Fruit fly (Drosophila melanogaster) whole organism, embryonic: ENCODE measurements around the gene CG12016.

Experiments
- CG12219 ChIP-seq: fragments of 200-800 bp; sonication (Bioruptor generic); optimal IDR thresholded peaks from 3 replicates; lab custom pipeline; 2018; ENCODE audit warnings: missing biosample characterization, mild to moderate bottlenecking, missing genetic modification characterization
- CG12236 ChIP-seq: fragments of 200-800 bp; sonication (Bioruptor generic); optimal IDR thresholded peaks from 2 replicates; lab custom pipeline; 2016; ENCODE audit warnings: missing biosample characterization, missing genetic modification characterization
- CG12299 ChIP-seq: fragments of 200-800 bp; sonication (Bioruptor generic); optimal IDR thresholded peaks from 2 replicates; lab custom pipeline; 2018; ENCODE audit warnings: missing biosample characterization, mild to moderate bottlenecking, missing genetic modification characterization
- CG13287 ChIP-seq: fragments of 200-800 bp; sonication (Bioruptor generic); IDR thresholded peaks from 2 replicates; pipeline ENCODE4 v1.3.6; 2022; ENCODE audit warnings: missing biosample characterization, missing genetic modification characterization; ENCODE audit not compliant: partially characterized antibody
- CG14441 ChIP-seq: fragments of 200-800 bp; sonication (Bioruptor generic); IDR thresholded peaks from 2 replicates; pipeline ENCODE4 v1.3.6; 2022; ENCODE audit warnings: missing biosample characterization, missing genetic modification characterization
- CG15479 ChIP-seq: fragments of 200-800 bp; sonication (Bioruptor generic); optimal IDR thresholded peaks from 3 replicates; lab custom pipeline; 2019; ENCODE audit warnings: missing biosample characterization, mild to moderate bottlenecking, missing genetic modification characterization, moderate library complexity
- CG1603 ChIP-seq: fragments of 200-800 bp; sonication (Bioruptor generic); optimal IDR thresholded peaks from 2 replicates; lab custom pipeline; 2019; ENCODE audit warnings: missing biosample characterization, mild to moderate bottlenecking, missing genetic modification characterization, moderate library complexity
- CG17361 ChIP-seq: fragments of 200-800 bp; sonication (Bioruptor generic); IDR thresholded peaks from 3 replicates; pipeline ENCODE4 v1.3.6; 2022; ENCODE audit warnings: missing biosample characterization, missing genetic modification characterization
- CG17385 ChIP-seq: fragments of 200-800 bp; sonication (Bioruptor generic); optimal IDR thresholded peaks from 3 replicates; lab custom pipeline; 2018; ENCODE audit warnings: missing biosample characterization, mild to moderate bottlenecking, missing genetic modification characterization
- CG17912 ChIP-seq: fragments of 200-800 bp; sonication (Bioruptor generic); optimal IDR thresholded peaks from 2 replicates; lab custom pipeline; 2018; ENCODE audit warnings: missing biosample characterization, mild to moderate bottlenecking, missing genetic modification characterization
- CG2199 ChIP-seq: fragments of 200-800 bp; sonication (Bioruptor generic); IDR thresholded peaks from 3 replicates; pipeline ENCODE4 v1.3.6; 2022; ENCODE audit warnings: missing biosample characterization, missing genetic modification characterization
- CG3726 ChIP-seq: fragments of 200-800 bp; sonication (Bioruptor generic); IDR thresholded peaks from 3 replicates; pipeline ENCODE4, ENCODE4 v1.3.6; 2022; ENCODE audit warnings: missing biosample characterization, missing genetic modification characterization
- CG5245 ChIP-seq: fragments of 200-800 bp; sonication (Bioruptor generic); optimal IDR thresholded peaks from 3 replicates; lab custom pipeline; 2016; ENCODE audit warnings: missing biosample characterization, missing genetic modification characterization
- CG5953 ChIP-seq: fragments of 200-800 bp; sonication (Bioruptor generic); IDR thresholded peaks from 2 replicates; pipeline ENCODE4 v1.3.6; 2022; ENCODE audit warnings: missing biosample characterization, missing genetic modification characterization
- CG6175 ChIP-seq: fragments of 200-800 bp; sonication (Bioruptor generic); IDR thresholded peaks from 3 replicates; pipeline ENCODE4 v1.3.6; 2022; ENCODE audit warnings: missing biosample characterization, missing genetic modification characterization
- CG6654 ChIP-seq: fragments of 200-800 bp; sonication (Bioruptor generic); optimal IDR thresholded peaks from 2 replicates; lab custom pipeline; 2017; ENCODE audit warnings: missing biosample characterization, mild to moderate bottlenecking, missing genetic modification characterization
- CG6683 ChIP-seq: fragments of 200-800 bp; sonication (Bioruptor generic); optimal IDR thresholded peaks from 2 replicates; lab custom pipeline; 2017; ENCODE audit warnings: missing biosample characterization, mild to moderate bottlenecking, missing genetic modification characterization, missing genetic modification reagents
- CG7745 ChIP-seq: fragments of 200-800 bp; sonication (Bioruptor generic); optimal IDR thresholded peaks from 2 replicates; lab custom pipeline; 2018; ENCODE audit warnings: missing biosample characterization, mild to moderate bottlenecking, missing genetic modification characterization, moderate library complexity
- CG9932 ChIP-seq: fragments of 200-800 bp; sonication (Bioruptor generic); IDR thresholded peaks from 2 replicates; pipeline ENCODE4 v1.3.6; 2022; ENCODE audit warnings: missing biosample characterization, missing genetic modification characterization
- CHES-1-like ChIP-seq: fragments of 200-800 bp; sonication (Bioruptor generic); optimal IDR thresholded peaks from 2 replicates; lab custom pipeline; 2016; ENCODE audit warnings: missing biosample characterization, missing genetic modification characterization
- D19A ChIP-seq: fragments of 200-800 bp; optimal IDR thresholded peaks from 3 replicates; lab custom pipeline; 2019; ENCODE audit warnings: missing biosample characterization, mild to moderate bottlenecking, missing genetic modification characterization, moderate library complexity
- E2f1 ChIP-seq: fragments of 200-800 bp; sonication (Bioruptor generic); IDR thresholded peaks from 2 replicates; pipeline ENCODE4 v1.3.6; 2022; ENCODE audit warnings: missing biosample characterization, missing genetic modification characterization
- Elba2 ChIP-seq: fragments of 200-800 bp; sonication (Bioruptor generic); optimal IDR thresholded peaks from 3 replicates; lab custom pipeline; 2016; ENCODE audit warnings: missing biosample characterization, missing genetic modification characterization
- Ets65A ChIP-seq: fragments of 200-800 bp; sonication (Bioruptor generic); peaks from one replicate; lab custom pipeline; 2016; ENCODE audit warnings: missing biosample characterization, missing genetic modification characterization
- Fer1 ChIP-seq: fragments of 200-800 bp; sonication (Bioruptor generic); optimal IDR thresholded peaks from 2 replicates; lab custom pipeline; 2017; ENCODE audit warnings: missing biosample characterization, mild to moderate bottlenecking, missing genetic modification characterization
- Fer3 ChIP-seq: fragments of 200-800 bp; sonication (Bioruptor generic); optimal IDR thresholded peaks from 2 replicates; lab custom pipeline; 2018; ENCODE audit warnings: missing biosample characterization, mild to moderate bottlenecking, missing genetic modification characterization, moderate library complexity
- HmgD ChIP-seq: fragments of 200-800 bp; sonication (Bioruptor generic); optimal IDR thresholded peaks from 3 replicates; lab custom pipeline; 2016; ENCODE audit warnings: missing biosample characterization, missing genetic modification characterization
- Hmr ChIP-seq: fragments of 200-800 bp; sonication (Bioruptor generic); optimal IDR thresholded peaks from 3 replicates; lab custom pipeline; 2017; ENCODE audit warnings: mild to moderate bottlenecking, missing biosample characterization, missing genetic modification reagents, missing genetic modification characterization
- NFAT ChIP-seq: fragments of 200-800 bp; sonication (Bioruptor generic); IDR thresholded peaks from 2 replicates; pipeline ENCODE4 v1.3.6; 2022; ENCODE audit warnings: missing biosample characterization, missing genetic modification characterization
- Pdp1 ChIP-seq, 2 experiments: fragments of 200-800 bp; sonication (Bioruptor generic); optimal IDR thresholded peaks; 3 replicates each; lab custom pipeline; 2016; ENCODE audit warnings: missing biosample characterization in 2 of 2, missing genetic modification characterization in 2 of 2, mild to moderate bottlenecking in 1 of 2, moderate library complexity in 1 of 2
- Side ChIP-seq: fragments of 200-800 bp; sonication (Bioruptor generic); optimal IDR thresholded peaks from 2 replicates; lab custom pipeline; 2016; ENCODE audit warnings: missing biosample characterization, missing genetic modification characterization
- al ChIP-seq: fragments of 200-800 bp; sonication (Bioruptor generic); IDR thresholded peaks from 2 replicates; pipeline ENCODE4 v1.3.6; 2022; ENCODE audit warnings: missing biosample characterization, missing genetic modification characterization
- amos ChIP-seq: fragments of 200-800 bp; sonication (Bioruptor generic); IDR thresholded peaks from 2 replicates; pipeline ENCODE4 v1.3.6; 2022; ENCODE audit warnings: missing biosample characterization, missing genetic modification characterization; ENCODE audit not compliant: partially characterized antibody
- bab2 ChIP-seq: fragments of 200-800 bp; sonication (Bioruptor generic); optimal IDR thresholded peaks from 2 replicates; lab custom pipeline; 2016; ENCODE audit warnings: missing biosample characterization, missing genetic modification characterization
- btn ChIP-seq: fragments of 200-800 bp; sonication (Bioruptor generic); optimal IDR thresholded peaks from 2 replicates; lab custom pipeline; 2016; ENCODE audit warnings: missing biosample characterization, missing genetic modification characterization
- caup ChIP-seq: fragments of 200-800 bp; sonication (Bioruptor generic); optimal IDR thresholded peaks from 3 replicates; lab custom pipeline; 2017; ENCODE audit warnings: missing biosample characterization, mild to moderate bottlenecking, missing genetic modification characterization, moderate library complexity; ENCODE audit not compliant: severe bottlenecking
- chm ChIP-seq: fragments of 200-800 bp; sonication (Bioruptor generic); IDR thresholded peaks from 2 replicates; pipeline ENCODE4 v1.3.6; 2022; ENCODE audit warnings: missing biosample characterization, missing genetic modification characterization
- danr ChIP-seq: fragments of 200-800 bp; sonication (Bioruptor generic); IDR thresholded peaks from 2 replicates; pipeline ENCODE4 v1.3.6; 2022; ENCODE audit warnings: missing biosample characterization, missing genetic modification characterization
- en ChIP-seq: fragments of 200-800 bp; sonication (Bioruptor generic); optimal IDR thresholded peaks from 2 replicates; lab custom pipeline; 2016; ENCODE audit warnings: missing biosample characterization, missing genetic modification characterization
- gt ChIP-seq: fragments of 200-800 bp; sonication (Bioruptor generic); IDR thresholded peaks from 2 replicates; pipeline ENCODE4 v1.3.6; 2022; ENCODE audit warnings: missing biosample characterization, missing genetic modification characterization
- h ChIP-seq: fragments of >200 bp; optimal IDR thresholded peaks from 2 replicates; lab custom pipeline; 2017
- jumu ChIP-seq: fragments of 200-800 bp; sonication (Bioruptor generic); optimal IDR thresholded peaks from 3 replicates; lab custom pipeline; 2016; ENCODE audit warnings: missing biosample characterization, missing genetic modification characterization
- phol ChIP-seq: fragments of 200-800 bp; sonication (Bioruptor generic); optimal IDR thresholded peaks from 3 replicates; lab custom pipeline; 2018; ENCODE audit warnings: missing biosample characterization, mild to moderate bottlenecking, missing genetic modification characterization, moderate library complexity
- ranshi ChIP-seq: fragments of 200-800 bp; sonication (Bioruptor generic); IDR thresholded peaks from 2 replicates; pipeline ENCODE4 v1.3.6; 2022; ENCODE audit warnings: missing biosample characterization, missing genetic modification characterization
- salm ChIP-seq: fragments of 200-800 bp; sonication (Bioruptor generic); optimal IDR thresholded peaks from 2 replicates; lab custom pipeline; 2018; ENCODE audit warnings: missing biosample characterization, mild to moderate bottlenecking, missing genetic modification characterization
- sd ChIP-seq: fragments of 200-800 bp; sonication (Bioruptor generic); optimal IDR thresholded peaks from 3 replicates; lab custom pipeline; 2018; ENCODE audit warnings: missing biosample characterization, mild to moderate bottlenecking, missing genetic modification characterization, moderate library complexity
- sima ChIP-seq: fragments of 200-800 bp; sonication (Bioruptor generic); optimal IDR thresholded peaks from 2 replicates; lab custom pipeline; 2016; ENCODE audit warnings: missing biosample characterization, missing genetic modification characterization
- twi ChIP-seq: fragments of 200-800 bp; optimal IDR thresholded peaks from 2 replicates; lab custom pipeline; 2019; ENCODE audit warnings: missing biosample characterization, mild to moderate bottlenecking, missing genetic modification characterization, moderate library complexity
- unpg ChIP-seq: fragments of 200-800 bp; sonication (Bioruptor generic); optimal IDR thresholded peaks from 3 replicates; lab custom pipeline; 2018; ENCODE audit warnings: missing biosample characterization, mild to moderate bottlenecking, missing genetic modification characterization, moderate library complexity
- zen2 ChIP-seq: fragments of 200-800 bp; sonication (Bioruptor generic); IDR thresholded peaks from 3 replicates; pipeline ENCODE4 v1.3.6; 2022; ENCODE audit warnings: missing biosample characterization, missing genetic modification characterization; ENCODE audit not compliant: partially characterized antibody
- zfh1 ChIP-seq: fragments of 200-800 bp; sonication (Bioruptor generic); IDR thresholded peaks from 3 replicates; pipeline ENCODE4 v1.3.6; 2022; ENCODE audit warnings: missing biosample characterization, missing genetic modification characterization

The CG12016 gene

DNA sequence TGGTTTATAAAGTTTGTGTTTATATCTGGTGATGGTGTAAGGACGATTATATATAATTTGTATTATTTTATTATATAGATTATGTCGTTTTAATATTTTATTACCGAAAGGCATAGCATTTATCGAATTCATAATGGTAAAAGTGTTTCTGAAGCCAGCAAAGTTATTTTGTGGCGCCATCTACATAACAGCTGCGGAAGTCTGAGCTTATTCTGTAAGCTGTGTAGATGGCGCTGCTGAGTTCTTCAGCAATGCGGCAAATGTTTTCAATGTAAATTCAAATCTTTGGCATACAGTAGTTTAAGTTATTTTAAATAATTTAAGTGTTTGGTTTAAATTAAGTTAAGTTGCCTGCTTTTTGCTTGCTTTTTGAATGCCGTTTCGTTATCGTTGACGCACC lies 30.9 kb upstream of the CG12016 start (continued):
- no peak for TF ChIP-seq CG5953 (GFP tag; lab: Robert Waterston, UW)
- no peak for TF ChIP-seq CG6654 (GFP tag; lab: Kevin White, UChicago)
- TF ChIP-seq al (GFP tag; lab: Robert Waterston, UW) = no peak
- TF ChIP-seq Hmr = no peak
- peak; percentile 32 for TF ChIP-seq Fer3
- TF ChIP-seq ranshi (GFP tag; lab: Robert Waterston, UW) = no peak
- TF ChIP-seq CG2199 (GFP tag; lab: Robert Waterston, UW) = no peak; the same call in 2 of the 3 replicates
- no peak for TF ChIP-seq CG7745 (tag; lab: Kevin White, UChicago)
- no peak for TF ChIP-seq CG15479 (GFP tag; lab: Kevin White, UChicago)
- TF ChIP-seq Ets65A (GFP tag; lab: Kevin White, UChicago) = no peak
- TF ChIP-seq en (GFP tag; lab: Kevin White, UChicago) = no peak
- TF ChIP-seq CG12299 (tag; lab: Kevin White, UChicago) = no peak
- no peak for TF ChIP-seq twi (tag; lab: Kevin White, UChicago)
- no peak for TF ChIP-seq h
- peak; percentile 40; the same call in 1 of the 3 replicates for TF ChIP-seq CG17361 (GFP tag; lab: Robert Waterston, UW)
- TF ChIP-seq CG6175 = no peak
- TF ChIP-seq amos (GFP tag; lab: Robert Waterston, UW) = no peak; the same call in 1 of the 2 replicates
- TF ChIP-seq btn (GFP tag; lab: Kevin White, UChicago) = no peak
- no peak for TF ChIP-seq CG17912 (GFP tag; lab: Kevin White, UChicago)
- TF ChIP-seq zfh1 (GFP tag; lab: Robert Waterston, UW) = peak; percentile 38; the same call in 1 of the 3 replicates
- TF ChIP-seq sd = no peak
- TF ChIP-seq danr (GFP tag; lab: Robert Waterston, UW) = no peak
- TF ChIP-seq CG12236 (GFP tag; lab: Kevin White, UChicago) = no peak
- no peak for TF ChIP-seq E2f1 (GFP tag; lab: Robert Waterston, UW)
- no peak for TF ChIP-seq D19A (tag; lab: Kevin White, UChicago)
- TF ChIP-seq CHES-1-like (GFP tag; lab: Kevin White, UChicago) = no peak
- TF ChIP-seq salm (tag; lab: Kevin White, UChicago) = no peak
- no peak for TF ChIP-seq Side
- TF ChIP-seq gt (GFP tag; lab: Robert Waterston, UW) = no peak
- no peak for TF ChIP-seq CG6683 (GFP tag; lab: Kevin White, UChicago)
- no peak for TF ChIP-seq CG17385 (GFP tag; lab: Kevin White, UChicago)
- TF ChIP-seq jumu = no peak
- no peak for TF ChIP-seq sima (GFP tag; lab: Kevin White, UChicago)
- peak; percentile 84 for TF ChIP-seq NFAT
- TF ChIP-seq Elba2 (GFP tag; lab: Kevin White, UChicago) = no peak

DNA sequence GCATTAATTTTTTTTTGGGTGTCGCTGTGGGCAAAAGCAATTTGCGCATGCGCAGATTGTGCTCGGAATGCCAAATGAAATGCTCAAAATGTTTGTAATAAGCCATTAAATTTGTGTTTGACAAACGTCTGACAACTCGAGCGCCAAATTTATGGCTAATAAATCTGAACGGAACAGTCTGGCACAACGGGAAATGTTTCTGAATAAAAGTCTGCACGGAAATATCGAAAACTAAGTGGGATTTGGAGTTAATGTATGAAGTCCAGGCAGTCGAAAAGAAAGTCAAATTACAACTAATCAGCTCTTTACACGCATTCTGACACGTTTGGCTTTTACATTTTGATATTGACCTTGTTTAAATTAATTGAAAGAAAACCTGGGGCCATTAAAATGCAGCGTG lies 28.2 kb upstream of the CG12016 start, which contains the start of gene CG12009:
Gene CG12009 (plus strand): TSS at position 301 of the 400 bp plus-strand sequence.
- no peak for TF ChIP-seq zen2 (GFP tag; lab: Robert Waterston, UW)
- no peak for TF ChIP-seq CG13287 (GFP tag; lab: Robert Waterston, UW)
- TF ChIP-seq CG5245 (GFP tag; lab: Kevin White, UChicago) = no peak
- no peak for TF ChIP-seq CG14441 (GFP tag; lab: Robert Waterston, UW)
- no peak for TF ChIP-seq chm

DNA sequence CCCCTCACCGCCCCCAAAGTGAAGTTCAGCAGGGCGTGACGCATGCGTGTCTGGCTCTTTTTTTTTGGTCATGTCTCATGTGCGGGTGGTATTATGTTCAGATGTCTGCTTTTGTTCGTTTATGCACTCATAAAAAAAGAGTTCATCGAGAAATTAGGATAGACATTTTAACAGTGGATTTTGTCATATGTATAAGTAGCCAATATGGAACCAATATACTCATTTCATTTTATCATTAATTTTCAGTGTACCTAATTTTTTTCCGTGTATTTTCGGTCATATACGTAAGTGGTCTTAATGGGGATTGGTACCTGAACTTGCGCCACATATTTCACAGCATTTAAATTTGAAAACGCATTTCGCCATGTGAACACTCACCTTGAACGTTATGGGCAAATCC lies 19.0 kb upstream of the CG12016 start:
- peak; percentile 78 for TF ChIP-seq CG1603 (tag; lab: Kevin White, UChicago)
- peak; percentile 76 for TF ChIP-seq unpg (GFP tag; lab: Kevin White, UChicago)
- peak; percentile 28 for TF ChIP-seq caup (GFP tag; lab: Kevin White, UChicago)
- no peak for TF ChIP-seq HmgD (GFP tag; lab: Kevin White, UChicago)
- no peak for TF ChIP-seq CG3726
- peak; percentile 70 for TF ChIP-seq phol (tag; lab: Kevin White, UChicago)
- TF ChIP-seq bab2 (GFP tag; lab: Kevin White, UChicago) = peak; percentile 75
- TF ChIP-seq CG12219 (GFP tag; lab: Kevin White, UChicago) = peak; percentile 38
- TF ChIP-seq Fer1 (GFP tag; lab: Kevin White, UChicago) = no peak
- no peak for TF ChIP-seq CG17912 (GFP tag; lab: Kevin White, UChicago)
- no peak for TF ChIP-seq CG7745 (tag; lab: Kevin White, UChicago)
- no peak; the same call in 1 of the 2 replicates for TF ChIP-seq CG9932 (GFP tag; lab: Robert Waterston, UW)
- no peak for TF ChIP-seq Pdp1 (GFP tag; optimal IDR thresholded peaks at IDR 0.05; lab: Kevin White, UChicago)
